Worm (Caenorhabditis elegans): ENCODE results near the gene par-3.

DNA sequence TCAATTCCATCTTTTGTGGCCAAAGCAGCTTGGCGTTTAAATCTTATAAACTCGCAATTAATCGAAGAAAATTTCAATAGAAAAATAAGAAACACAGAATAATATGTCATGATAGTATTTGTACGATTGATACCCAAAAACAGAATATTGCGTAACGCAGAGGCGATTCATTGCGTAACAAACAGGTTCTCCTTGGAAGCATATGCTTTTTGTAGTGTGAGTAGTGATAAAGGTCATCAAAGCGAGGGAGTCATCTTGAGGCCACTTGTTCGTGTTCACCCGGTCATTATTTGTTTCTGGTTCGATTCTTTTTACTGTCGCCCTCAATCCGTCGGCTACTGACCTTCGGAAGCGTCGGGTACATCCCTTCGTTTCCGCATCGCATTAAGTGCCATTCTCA, 3.1 kb upstream of the par-3 start, which contains the start of gene F54E7.6:
- TF ChIP-seq ztf-11 (tag; optimal IDR thresholded peaks at IDR 0.05) (no peak), nhr-2 (tag; optimal IDR thresholded peaks at IDR 0.05) (no peak), nhr-237 (tag; optimal IDR thresholded peaks at IDR 0.05) (no peak), elt-3 (tag; optimal IDR thresholded peaks at IDR 0.05) (no peak), unc-120 (tag; optimal IDR thresholded peaks at IDR 0.05; ENCODE audit: poor library complexity, severe bottlenecking) (no peak), nhr-28 (tag; optimal IDR thresholded peaks at IDR 0.05) (no peak), blmp-1 (tag; optimal IDR thresholded peaks at IDR 0.05) (no peak), pha-4 (tag; optimal IDR thresholded peaks at IDR 0.05) (no peak), unc-62 (GFP tag; optimal IDR thresholded peaks at IDR 0.05) (no peak), nhr-12 (tag; optimal IDR thresholded peaks at IDR 0.05) (no peak)

Data from whole organism, mixed stage, embryonic.